Fruit fly (Drosophila melanogaster): ENCODE measurements around the gene rin.

DNA sequence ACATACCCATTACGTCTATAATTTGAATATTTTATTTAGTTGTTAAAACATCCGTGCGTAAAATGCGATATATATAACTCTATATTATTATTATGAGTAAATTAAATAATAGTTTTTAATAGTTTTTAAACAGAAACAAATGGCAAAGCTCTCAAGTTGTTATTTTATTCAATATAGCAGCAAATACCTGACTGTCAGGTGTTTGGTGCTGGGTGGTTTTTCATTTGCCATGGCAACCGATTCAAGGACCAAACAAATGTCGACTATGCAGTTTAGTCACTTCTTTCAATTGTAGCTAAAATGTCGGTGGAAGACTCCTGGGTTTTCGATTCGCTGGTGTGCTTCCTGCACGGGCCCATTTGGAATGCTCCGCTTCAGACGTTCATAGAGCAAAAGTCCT is 46.9 kb downstream of the rin start, which contains the start of gene CG14367:
- TF ChIP-seq psq (GFP tag; optimal IDR thresholded peaks at IDR 0.05) (no peak), Abd-B (GFP tag; optimal IDR thresholded peaks at IDR 0.05) (no peak), h (GFP tag; optimal IDR thresholded peaks at IDR 0.05) (no peak), Dfd (GFP tag; optimal IDR thresholded peaks at IDR 0.05) (no peak), Rel (GFP tag; optimal IDR thresholded peaks at IDR 0.05) (no peak), Rel (tag; optimal IDR thresholded peaks at IDR 0.05) (no peak), sage (GFP tag; optimal IDR thresholded peaks at IDR 0.05) (no peak), br (GFP tag; optimal IDR thresholded peaks at IDR 0.05) (no peak)
